Fruit fly (Drosophila melanogaster) whole organism, embryonic: ENCODE measurements around the gene CG18428.

Experiments
- CG12299 ChIP-seq: fragments of 200-800 bp; sonication (Bioruptor generic); optimal IDR thresholded peaks from 2 replicates; lab custom pipeline; 2018; ENCODE audit warnings: missing biosample characterization, mild to moderate bottlenecking, missing genetic modification characterization
- CG13424 ChIP-seq: fragments of 200-800 bp; sonication (Bioruptor generic); optimal IDR thresholded peaks from 2 replicates; lab custom pipeline; 2019; ENCODE audit warnings: missing biosample characterization, mild to moderate bottlenecking, missing genetic modification characterization, moderate library complexity
- CG14710 ChIP-seq: fragments of 200-800 bp; sonication (Bioruptor generic); optimal IDR thresholded peaks from 3 replicates; lab custom pipeline; 2019; ENCODE audit warnings: missing biosample characterization, mild to moderate bottlenecking, missing genetic modification characterization, moderate library complexity
- CG14860 ChIP-seq: fragments of 200-800 bp; sonication (Bioruptor generic); IDR thresholded peaks from 3 replicates; pipeline ENCODE4 v1.3.6; 2022; ENCODE audit warnings: missing biosample characterization, missing genetic modification characterization; ENCODE audit not compliant: partially characterized antibody
- CG14965 ChIP-seq: fragments of 200-800 bp; sonication (Bioruptor generic); optimal IDR thresholded peaks from 2 replicates; lab custom pipeline; 2016; ENCODE audit warnings: missing biosample characterization, missing genetic modification characterization, borderline replicate concordance
- CG15269 ChIP-seq: fragments of 200-800 bp; sonication (Bioruptor generic); optimal IDR thresholded peaks from 2 replicates; lab custom pipeline; 2018; ENCODE audit warnings: missing biosample characterization, mild to moderate bottlenecking, missing genetic modification characterization, moderate library complexity
- CG16815 ChIP-seq: fragments of 200-800 bp; sonication (Bioruptor generic); optimal IDR thresholded peaks from 3 replicates; lab custom pipeline; 2017; ENCODE audit warnings: missing biosample characterization, mild to moderate bottlenecking, missing genetic modification characterization
- CG4424 ChIP-seq: fragments of 200-800 bp; sonication (Bioruptor generic); optimal IDR thresholded peaks from 3 replicates; lab custom pipeline; 2016; ENCODE audit warnings: missing biosample characterization, missing genetic modification characterization
- CG4617 ChIP-seq: fragments of 200-800 bp; sonication (Bioruptor generic); optimal IDR thresholded peaks from 3 replicates; lab custom pipeline; 2016; ENCODE audit warnings: missing biosample characterization, missing genetic modification characterization, borderline replicate concordance
- CG7357 ChIP-seq: fragments of 200-800 bp; sonication (Bioruptor generic); IDR thresholded peaks from 3 replicates; pipeline ENCODE4 v1.3.6; 2022; ENCODE audit warnings: missing biosample characterization, missing genetic modification characterization
- CHES-1-like ChIP-seq: fragments of 200-800 bp; sonication (Bioruptor generic); optimal IDR thresholded peaks from 2 replicates; lab custom pipeline; 2016; ENCODE audit warnings: missing biosample characterization, missing genetic modification characterization
- CkIIα-i1 ChIP-seq: fragments of 200-800 bp; sonication (Bioruptor generic); IDR thresholded peaks from 2 replicates; pipeline ENCODE4 v1.3.6; 2022; ENCODE audit warnings: missing biosample characterization, missing genetic modification characterization
- Deaf1 ChIP-seq: fragments of 200-800 bp; optimal IDR thresholded peaks from 3 replicates; lab custom pipeline; 2019; ENCODE audit warnings: missing biosample characterization, mild to moderate bottlenecking, missing genetic modification characterization, moderate library complexity
- Dip2 ChIP-seq: fragments of 200-800 bp; sonication (Bioruptor generic); IDR thresholded peaks from 2 replicates; pipeline ENCODE4 v1.3.6; 2022; ENCODE audit warnings: missing biosample characterization, missing genetic modification characterization
- Eip74EF ChIP-seq, 2 experiments: fragments of 200-800 bp in 1 of 2; fragments of >200 bp in 1 of 2; sonication (Bioruptor generic) in 1 of 2; optimal IDR thresholded peaks; 2 replicates each; lab custom pipeline; 2017 to 2019; ENCODE audit warnings: missing biosample characterization in 2 of 2, missing genetic modification characterization in 2 of 2, mild to moderate bottlenecking in 1 of 2, moderate library complexity in 1 of 2
- Elba2 ChIP-seq: fragments of 200-800 bp; sonication (Bioruptor generic); optimal IDR thresholded peaks from 3 replicates; lab custom pipeline; 2016; ENCODE audit warnings: missing biosample characterization, missing genetic modification characterization
- Gsc ChIP-seq: fragments of 200-800 bp; sonication (Bioruptor generic); IDR thresholded peaks from 2 replicates; pipeline ENCODE4 v1.3.6; 2022; ENCODE audit warnings: missing biosample characterization, missing genetic modification characterization
- HLH4C ChIP-seq: fragments of 200-800 bp; sonication (Bioruptor generic); IDR thresholded peaks from 3 replicates; pipeline ENCODE4 v1.3.6; 2022; ENCODE audit warnings: missing biosample characterization, missing genetic modification characterization; ENCODE audit not compliant: partially characterized antibody
- Hand ChIP-seq: fragments of 200-800 bp; sonication (Bioruptor generic); optimal IDR thresholded peaks from 2 replicates; lab custom pipeline; 2017; ENCODE audit warnings: mild to moderate bottlenecking, missing biosample characterization, missing genetic modification reagents, missing genetic modification characterization
- Hmx ChIP-seq: fragments of 200-800 bp; sonication (Bioruptor generic); optimal IDR thresholded peaks from 2 replicates; lab custom pipeline; 2016; ENCODE audit warnings: missing biosample characterization, missing genetic modification characterization
- Lpt ChIP-seq: fragments of >200 bp; optimal IDR thresholded peaks from 2 replicates; lab custom pipeline; 2018; ENCODE audit warnings: missing biosample characterization, missing genetic modification characterization
- Nf-YA ChIP-seq: fragments of 200-800 bp; sonication (Bioruptor generic); IDR thresholded peaks from 2 replicates; pipeline ENCODE4 v1.3.6; 2022; ENCODE audit warnings: missing biosample characterization, missing genetic modification characterization
- Opbp ChIP-seq: fragments of 200-800 bp; sonication (Bioruptor generic); IDR thresholded peaks from 3 replicates; pipeline ENCODE4 v1.3.6; 2022; ENCODE audit warnings: missing biosample characterization, missing genetic modification characterization; ENCODE audit not compliant: partially characterized antibody
- Stat92E ChIP-seq, 3 experiments: fragments of >200 bp in 2 of 3; fragments of 200-800 bp in 1 of 3; sonication (Bioruptor generic) in 1 of 3; optimal IDR thresholded peaks; 2 replicates each; lab custom pipeline; 2017 to 2019; ENCODE audit warnings: missing biosample characterization in 3 of 3, missing genetic modification characterization in 3 of 3, mild to moderate bottlenecking in 1 of 3, moderate library complexity in 1 of 3
- TFAM ChIP-seq: fragments of 200-800 bp; sonication (Bioruptor generic); optimal IDR thresholded peaks from 2 replicates; lab custom pipeline; 2017; ENCODE audit warnings: missing biosample characterization, missing genetic modification characterization, inconsistent platforms
- bigmax ChIP-seq: fragments of 200-800 bp; sonication (Bioruptor generic); optimal IDR thresholded peaks from 2 replicates; lab custom pipeline; 2018; ENCODE audit warnings: missing biosample characterization, mild to moderate bottlenecking, missing genetic modification characterization
- br ChIP-seq: fragments of >200 bp; optimal IDR thresholded peaks from 2 replicates; lab custom pipeline; 2017
- btn ChIP-seq: fragments of 200-800 bp; sonication (Bioruptor generic); optimal IDR thresholded peaks from 2 replicates; lab custom pipeline; 2016; ENCODE audit warnings: missing biosample characterization, missing genetic modification characterization
- cas ChIP-seq: fragments of 200-800 bp; sonication (Bioruptor generic); IDR thresholded peaks from 2 replicates; pipeline ENCODE4 v1.3.6; 2022; ENCODE audit warnings: missing biosample characterization, missing genetic modification characterization
- caup ChIP-seq: fragments of 200-800 bp; sonication (Bioruptor generic); optimal IDR thresholded peaks from 3 replicates; lab custom pipeline; 2017; ENCODE audit warnings: missing biosample characterization, mild to moderate bottlenecking, missing genetic modification characterization, moderate library complexity; ENCODE audit not compliant: severe bottlenecking
- chn ChIP-seq: fragments of 200-800 bp; sonication (Bioruptor generic); optimal IDR thresholded peaks from 2 replicates; lab custom pipeline; 2016; ENCODE audit warnings: missing biosample characterization, missing genetic modification characterization
- dati ChIP-seq: fragments of 200-800 bp; sonication (Bioruptor generic); IDR thresholded peaks from 2 replicates; pipeline ENCODE4 v1.3.6; 2022; ENCODE audit warnings: missing biosample characterization, missing genetic modification characterization
- esg ChIP-seq: fragments of 200-800 bp; sonication (Bioruptor generic); conservative IDR thresholded peaks from 2 replicates; pipeline ENCODE4 v1.3.6; 2022; ENCODE audit warnings: missing biosample characterization, missing genetic modification characterization
- gce ChIP-seq: fragments of 200-800 bp; sonication (Bioruptor generic); IDR thresholded peaks from 3 replicates; pipeline ENCODE4 v1.3.6; 2022; ENCODE audit warnings: missing biosample characterization, missing genetic modification characterization
- hkb ChIP-seq, 2 experiments: fragments of 200-800 bp in 1 of 2; fragments of >200 bp in 1 of 2; sonication (Bioruptor generic) in 1 of 2; IDR thresholded peaks in 1 of 2; optimal IDR thresholded peaks in 1 of 2; 2 replicates each; pipeline versions ENCODE4 v1.3.6 to Lab custom; 2017 to 2022; ENCODE audit warnings: missing biosample characterization in 1 of 2, missing genetic modification characterization in 1 of 2
- klu ChIP-seq: fragments of 200-800 bp; sonication (Bioruptor generic); IDR thresholded peaks from 2 replicates; pipeline ENCODE4 v1.3.6; 2022; ENCODE audit warnings: missing biosample characterization, missing genetic modification characterization
- oc ChIP-seq: fragments of 200-800 bp; sonication (Bioruptor generic); optimal IDR thresholded peaks from 2 replicates; lab custom pipeline; 2018; ENCODE audit warnings: missing biosample characterization, mild to moderate bottlenecking, missing genetic modification characterization, moderate library complexity
- peb ChIP-seq: fragments of 200-800 bp; sonication (Bioruptor generic); IDR thresholded peaks from 2 replicates; pipeline ENCODE4 v1.3.6; 2022; ENCODE audit warnings: missing biosample characterization, missing genetic modification characterization
- prd ChIP-seq, 3 experiments: fragments of >200 bp in 2 of 3; fragments of 200-800 bp in 1 of 3; sonication (Bioruptor generic) in 1 of 3; optimal IDR thresholded peaks in 2 of 3; IDR thresholded peaks in 1 of 3; 2 replicates in 2 of 3; 3 replicates in 1 of 3; pipeline versions ENCODE4 v1.3.6 to Lab custom; 2017 to 2022; ENCODE audit warnings: missing biosample characterization in 1 of 3, missing genetic modification characterization in 1 of 3
- psq ChIP-seq: fragments of 200-800 bp; sonication (Bioruptor generic); optimal IDR thresholded peaks from 2 replicates; lab custom pipeline; 2017; ENCODE audit warnings: missing biosample characterization, missing genetic modification characterization
- sob ChIP-seq: fragments of 200-800 bp; sonication (Bioruptor generic); IDR thresholded peaks from 2 replicates; pipeline ENCODE4 v1.3.6; 2022; ENCODE audit warnings: missing biosample characterization, missing genetic modification characterization
- stc ChIP-seq: fragments of 200-800 bp; sonication (Bioruptor generic); IDR thresholded peaks from 2 replicates; pipeline ENCODE4 v1.3.6; 2022; ENCODE audit warnings: missing biosample characterization, missing genetic modification characterization
- tin ChIP-seq: fragments of 200-800 bp; sonication (Bioruptor generic); optimal IDR thresholded peaks from 3 replicates; lab custom pipeline; 2016; ENCODE audit warnings: missing biosample characterization, missing genetic modification characterization
- tio ChIP-seq: fragments of 200-800 bp; sonication (Bioruptor generic); optimal IDR thresholded peaks from 2 replicates; lab custom pipeline; 2017; ENCODE audit warnings: missing biosample characterization, missing genetic modification characterization, inconsistent platforms
- vfl ChIP-seq: fragments of 200-800 bp; sonication (Bioruptor generic); optimal IDR thresholded peaks from 2 replicates; lab custom pipeline; 2016; ENCODE audit warnings: missing biosample characterization, missing genetic modification characterization
- zen ChIP-seq: fragments of 200-800 bp; sonication (Bioruptor generic); optimal IDR thresholded peaks from 3 replicates; lab custom pipeline; 2018; ENCODE audit warnings: missing biosample characterization, mild to moderate bottlenecking, missing genetic modification characterization, moderate library complexity

Gene CG18428

dm6 chr3R:24099039-24100026, 9.8 kb upstream of the CG18428 start (continued):
- peak; percentile 60; the same call in 1 of the 2 replicates for TF ChIP-seq cas (GFP tag; lab: Robert Waterston, UW)
- no peak for TF ChIP-seq Opbp
- peak; percentile 63; the same call in 2 of the 3 replicates for TF ChIP-seq gce (GFP tag; lab: Robert Waterston, UW)
- TF ChIP-seq Dip2 (GFP tag; lab: Robert Waterston, UW): no peak
- TF ChIP-seq Eip74EF (GFP tag; optimal IDR thresholded peaks at IDR 0.05; lab: Kevin White, UChicago): peak in 1 of 2 experiments; percentile 45
- TF ChIP-seq CHES-1-like (GFP tag; lab: Kevin White, UChicago): peak; percentile 78
- TF ChIP-seq CG14710 (tag; lab: Kevin White, UChicago): peak; percentile 50
- no peak for TF ChIP-seq HLH4C
- peak; percentile 23 for TF ChIP-seq vfl (GFP tag; lab: Kevin White, UChicago)
- TF ChIP-seq CG13424 (tag; lab: Kevin White, UChicago): peak; percentile 70
- no peak for TF ChIP-seq Lpt (GFP tag; lab: Kevin White, UChicago)
- no peak for TF ChIP-seq TFAM
- TF ChIP-seq oc (tag; lab: Kevin White, UChicago): peak; percentile 77
- TF ChIP-seq psq (GFP tag; lab: Kevin White, UChicago): peak; percentile 57
- TF ChIP-seq dati (GFP tag; lab: Robert Waterston, UW): peak; percentile 36; the same call in 1 of the 2 replicates
- TF ChIP-seq CkIIα-i1 (GFP tag; lab: Robert Waterston, UW): peak; percentile 61; the same call in 1 of the 2 replicates
- TF ChIP-seq tio (GFP tag; lab: Kevin White, UChicago): peak; percentile 80
- TF ChIP-seq peb (GFP tag; lab: Robert Waterston, UW): peak; percentile 35; the same call in 1 of the 2 replicates
- peak; percentile 25 for TF ChIP-seq CG14965 (GFP tag; lab: Kevin White, UChicago)
- peak; percentile 57 for TF ChIP-seq btn (GFP tag; lab: Kevin White, UChicago)
- TF ChIP-seq CG4617: peak; percentile 31
- TF ChIP-seq CG16815 (GFP tag; lab: Kevin White, UChicago): peak; percentile 49
- peak; percentile 50 for TF ChIP-seq zen (tag; lab: Kevin White, UChicago)
- TF ChIP-seq br (lab: Kevin White, UChicago): no peak
- peak; percentile 47 for TF ChIP-seq CG12299 (tag; lab: Kevin White, UChicago)
- TF ChIP-seq caup (GFP tag; lab: Kevin White, UChicago): peak; percentile 73
- TF ChIP-seq tin (GFP tag; lab: Kevin White, UChicago): peak; percentile 81
- TF ChIP-seq bigmax (GFP tag; lab: Kevin White, UChicago): no peak
- no peak for TF ChIP-seq Stat92E (GFP tag; optimal IDR thresholded peaks at IDR 0.05; lab: Kevin White, UChicago)
- peak; percentile 72 for TF ChIP-seq CG4424 (GFP tag; lab: Kevin White, UChicago)
- TF ChIP-seq klu (GFP tag; lab: Robert Waterston, UW): peak; percentile 70
- peak; percentile 85 for TF ChIP-seq stc (GFP tag; lab: Robert Waterston, UW)
- TF ChIP-seq Nf-YA (GFP tag; lab: Robert Waterston, UW): peak; percentile 76
- no peak for TF ChIP-seq Elba2 (GFP tag; lab: Kevin White, UChicago)
- TF ChIP-seq Deaf1 (tag; lab: Kevin White, UChicago): peak; percentile 40
- TF ChIP-seq CG15269 (tag; lab: Kevin White, UChicago): peak; percentile 84
- TF ChIP-seq CG7357 (GFP tag; lab: Robert Waterston, UW): peak; percentile 68; the same call in 2 of the 3 replicates
- no peak for TF ChIP-seq prd (optimal IDR thresholded peaks at IDR 0.05; lab: Kevin White, UChicago)
- peak; percentile 89 for TF ChIP-seq prd (GFP tag; IDR thresholded peaks at IDR 0.05; lab: Robert Waterston, UW)
- no peak for TF ChIP-seq hkb (optimal IDR thresholded peaks at IDR 0.05; lab: Kevin White, UChicago)
- TF ChIP-seq hkb (GFP tag; IDR thresholded peaks at IDR 0.05; lab: Robert Waterston, UW): peak; percentile 86
- TF ChIP-seq esg (GFP tag; lab: Robert Waterston, UW): peak; percentile 77
- peak; percentile 84 for TF ChIP-seq chn (GFP tag; lab: Kevin White, UChicago)
- peak; percentile 91 for TF ChIP-seq sob (GFP tag; lab: Robert Waterston, UW)
- peak; percentile 27 for TF ChIP-seq Hmx (GFP tag; lab: Kevin White, UChicago)
- peak; percentile 2 for TF ChIP-seq Hand (GFP tag; lab: Kevin White, UChicago)
- peak; percentile 43; the same call in 1 of the 2 replicates for TF ChIP-seq Gsc
- TF ChIP-seq CG14860: no peak
